Fruit fly (Drosophila melanogaster) whole organism, embryonic: ENCODE measurements around the gene eIF4H2.

ENCODE experiments used
- Adf1 ChIP-seq: fragments of 200-800 bp; sonication (Bioruptor generic); IDR thresholded peaks from 2 replicates; pipeline ENCODE4 v1.3.6; 2022; ENCODE audit warnings: missing biosample characterization, missing genetic modification characterization
- Bgb ChIP-seq: fragments of 200-800 bp; sonication (Bioruptor generic); IDR thresholded peaks from 2 replicates; pipeline ENCODE4 v1.3.6; 2022; ENCODE audit warnings: missing biosample characterization, missing genetic modification characterization; ENCODE audit not compliant: partially characterized antibody
- Bteb2 ChIP-seq: fragments of 200-800 bp; sonication (Bioruptor generic); optimal IDR thresholded peaks from 2 replicates; lab custom pipeline; 2016; ENCODE audit warnings: missing biosample characterization, missing genetic modification characterization
- CG1233 ChIP-seq: fragments of 200-800 bp; sonication (Bioruptor generic); optimal IDR thresholded peaks from 4 replicates; lab custom pipeline; 2018; ENCODE audit warnings: missing biosample characterization, mild to moderate bottlenecking, missing genetic modification characterization
- CG14014 ChIP-seq: fragments of 200-800 bp; sonication (Bioruptor generic); IDR thresholded peaks from 2 replicates; pipeline ENCODE4 v1.3.6; 2022; ENCODE audit warnings: missing biosample characterization, missing genetic modification characterization
- CG14965 ChIP-seq: fragments of 200-800 bp; sonication (Bioruptor generic); optimal IDR thresholded peaks from 2 replicates; lab custom pipeline; 2016; ENCODE audit warnings: missing biosample characterization, missing genetic modification characterization, borderline replicate concordance
- CG15479 ChIP-seq: fragments of 200-800 bp; sonication (Bioruptor generic); optimal IDR thresholded peaks from 3 replicates; lab custom pipeline; 2019; ENCODE audit warnings: missing biosample characterization, mild to moderate bottlenecking, missing genetic modification characterization, moderate library complexity
- CG17612 ChIP-seq: fragments of 200-800 bp; sonication (Bioruptor generic); IDR thresholded peaks from 2 replicates; pipeline ENCODE4 v1.3.6; 2022; ENCODE audit warnings: missing biosample characterization, missing genetic modification characterization
- CG18011 ChIP-seq: fragments of 200-800 bp; sonication (Bioruptor generic); optimal IDR thresholded peaks from 2 replicates; lab custom pipeline; 2017; ENCODE audit warnings: missing biosample characterization, missing genetic modification characterization, mild to moderate bottlenecking, moderate library complexity, missing genotype
- CG30020 ChIP-seq: fragments of 200-800 bp; optimal IDR thresholded peaks from 2 replicates; lab custom pipeline; 2019; ENCODE audit warnings: missing biosample characterization, mild to moderate bottlenecking, missing genetic modification characterization, moderate library complexity
- CG31224 ChIP-seq: fragments of 200-800 bp; sonication (Bioruptor generic); IDR thresholded peaks from 2 replicates; pipeline ENCODE4 v1.3.6; 2022; ENCODE audit warnings: missing biosample characterization, missing genetic modification characterization
- CG31365 ChIP-seq: fragments of 200-800 bp; sonication (Bioruptor generic); optimal IDR thresholded peaks from 2 replicates; lab custom pipeline; 2018; ENCODE audit warnings: missing biosample characterization, mild to moderate bottlenecking, missing genetic modification characterization
- CG3163 ChIP-seq: fragments of 200-800 bp; sonication (Bioruptor generic); optimal IDR thresholded peaks from 3 replicates; lab custom pipeline; 2016; ENCODE audit warnings: missing biosample characterization, missing genetic modification characterization
- CG3726 ChIP-seq: fragments of 200-800 bp; sonication (Bioruptor generic); IDR thresholded peaks from 3 replicates; pipeline ENCODE4, ENCODE4 v1.3.6; 2022; ENCODE audit warnings: missing biosample characterization, missing genetic modification characterization
- CG3995 ChIP-seq: fragments of 200-800 bp; sonication (Bioruptor generic); optimal IDR thresholded peaks from 3 replicates; lab custom pipeline; 2016; ENCODE audit warnings: missing biosample characterization, missing genetic modification characterization
- CG42726 ChIP-seq: fragments of 200-800 bp; sonication (Bioruptor generic); IDR thresholded peaks from 2 replicates; pipeline ENCODE4 v1.3.6; 2022; ENCODE audit warnings: missing biosample characterization, missing genetic modification characterization; ENCODE audit not compliant: partially characterized antibody
- CG6175 ChIP-seq: fragments of 200-800 bp; sonication (Bioruptor generic); IDR thresholded peaks from 3 replicates; pipeline ENCODE4 v1.3.6; 2022; ENCODE audit warnings: missing biosample characterization, missing genetic modification characterization
- CG6854 ChIP-seq: fragments of 200-800 bp; sonication (Bioruptor generic); optimal IDR thresholded peaks from 3 replicates; lab custom pipeline; 2017; ENCODE audit warnings: missing biosample characterization, mild to moderate bottlenecking, missing genetic modification characterization
- CG8478 ChIP-seq: fragments of >200 bp; optimal IDR thresholded peaks from 2 replicates; lab custom pipeline; 2018
- CG8765 ChIP-seq: fragments of 200-800 bp; sonication (Bioruptor generic); IDR thresholded peaks from 2 replicates; pipeline ENCODE4 v1.3.6; 2022; ENCODE audit warnings: missing biosample characterization, missing genetic modification characterization
- CG8944 ChIP-seq: fragments of 200-800 bp; sonication (Bioruptor generic); optimal IDR thresholded peaks from 3 replicates; lab custom pipeline; 2016; ENCODE audit warnings: missing biosample characterization, missing genetic modification characterization
- CG9727 ChIP-seq: fragments of 200-800 bp; sonication (Bioruptor generic); optimal IDR thresholded peaks from 3 replicates; lab custom pipeline; 2017; ENCODE audit warnings: missing biosample characterization, mild to moderate bottlenecking, missing genetic modification characterization
- Dll ChIP-seq: fragments of 200-800 bp; sonication (Bioruptor generic); IDR thresholded peaks from 4 replicates; pipeline ENCODE4 v1.3.6; 2022; ENCODE audit warnings: missing biosample characterization, missing genetic modification characterization; ENCODE audit not compliant: partially characterized antibody
- HLH4C ChIP-seq: fragments of 200-800 bp; sonication (Bioruptor generic); IDR thresholded peaks from 3 replicates; pipeline ENCODE4 v1.3.6; 2022; ENCODE audit warnings: missing biosample characterization, missing genetic modification characterization; ENCODE audit not compliant: partially characterized antibody
- Jarid2 ChIP-seq: fragments of 200-800 bp; sonication (Bioruptor generic); optimal IDR thresholded peaks from 3 replicates; lab custom pipeline; 2017; ENCODE audit warnings: mild to moderate bottlenecking, missing biosample characterization, missing genetic modification reagents, missing genetic modification characterization
- Med ChIP-seq: fragments of 200-800 bp; sonication (Bioruptor generic); peaks from one replicate; lab custom pipeline; 2016; ENCODE audit warnings: missing biosample characterization, missing genetic modification characterization, mild to moderate bottlenecking, inconsistent platforms, moderate library complexity
- NFAT ChIP-seq: fragments of 200-800 bp; sonication (Bioruptor generic); IDR thresholded peaks from 2 replicates; pipeline ENCODE4 v1.3.6; 2022; ENCODE audit warnings: missing biosample characterization, missing genetic modification characterization
- Nf-YB ChIP-seq: fragments of 200-800 bp; sonication (Bioruptor generic); optimal IDR thresholded peaks from 3 replicates; lab custom pipeline; 2019; ENCODE audit warnings: missing biosample characterization, mild to moderate bottlenecking, missing genetic modification characterization, moderate library complexity
- Nf-YC ChIP-seq: fragments of 200-800 bp; optimal IDR thresholded peaks from 3 replicates; lab custom pipeline; 2019; ENCODE audit warnings: missing biosample characterization, mild to moderate bottlenecking, missing genetic modification characterization, moderate library complexity
- Stat92E ChIP-seq, 3 experiments: fragments of >200 bp in 2 of 3; fragments of 200-800 bp in 1 of 3; sonication (Bioruptor generic) in 1 of 3; optimal IDR thresholded peaks; 2 replicates each; lab custom pipeline; 2017 to 2019; ENCODE audit warnings: missing biosample characterization in 3 of 3, missing genetic modification characterization in 3 of 3, mild to moderate bottlenecking in 1 of 3, moderate library complexity in 1 of 3
- cato ChIP-seq: fragments of 200-800 bp; sonication (Bioruptor generic); optimal IDR thresholded peaks from 2 replicates; lab custom pipeline; 2016; ENCODE audit warnings: missing biosample characterization, missing genetic modification characterization, borderline replicate concordance
- cg ChIP-seq: fragments of 200-800 bp; sonication (Bioruptor generic); optimal IDR thresholded peaks from 3 replicates; lab custom pipeline; 2019; ENCODE audit warnings: missing biosample characterization, mild to moderate bottlenecking, missing genetic modification characterization, moderate library complexity
- chinmo ChIP-seq: fragments of 200-800 bp; sonication (Bioruptor generic); IDR thresholded peaks from 4 replicates; pipeline ENCODE4 v1.3.6; 2022; ENCODE audit warnings: missing biosample characterization, missing genetic modification characterization; ENCODE audit not compliant: partially characterized antibody
- corto ChIP-seq: fragments of 200-800 bp; sonication (Bioruptor generic); optimal IDR thresholded peaks from 2 replicates; lab custom pipeline; 2016; ENCODE audit warnings: missing biosample characterization, mild to moderate bottlenecking, missing genetic modification characterization, moderate library complexity
- fu2 ChIP-seq: fragments of 200-800 bp; sonication (Bioruptor generic); optimal IDR thresholded peaks from 2 replicates; lab custom pipeline; 2016; ENCODE audit warnings: missing biosample characterization, missing genetic modification characterization
- gcm2 ChIP-seq: fragments of 200-800 bp; sonication (Bioruptor generic); optimal IDR thresholded peaks from 2 replicates; lab custom pipeline; 2016; ENCODE audit warnings: missing biosample characterization, missing genetic modification characterization
- hb ChIP-seq: fragments of 200-800 bp; sonication (Bioruptor generic); IDR thresholded peaks from 3 replicates; pipeline ENCODE4 v1.3.6; 2022; ENCODE audit warnings: missing biosample characterization, missing genetic modification characterization; ENCODE audit not compliant: partially characterized antibody
- lov ChIP-seq, 2 experiments: fragments of 200-800 bp in 1 of 2; fragments of >200 bp in 1 of 2; sonication (Bioruptor generic) in 1 of 2; IDR thresholded peaks in 1 of 2; optimal IDR thresholded peaks in 1 of 2; 2 replicates in 1 of 2; 3 replicates in 1 of 2; pipeline versions ENCODE4 v1.3.6 to Lab custom; 2017 to 2022; ENCODE audit warnings: missing biosample characterization in 1 of 2, missing genetic modification characterization in 1 of 2
- nom ChIP-seq: fragments of 200-800 bp; sonication (Bioruptor generic); optimal IDR thresholded peaks from 2 replicates; lab custom pipeline; 2017; ENCODE audit warnings: missing biosample characterization, missing genetic modification characterization, mild to moderate bottlenecking, moderate library complexity, missing genetic modification reagents
- p53 ChIP-seq: fragments of 200-800 bp; sonication (Bioruptor generic); optimal IDR thresholded peaks from 2 replicates; lab custom pipeline; 2016; ENCODE audit warnings: missing biosample characterization, missing genetic modification characterization
- psq ChIP-seq: fragments of 200-800 bp; sonication (Bioruptor generic); optimal IDR thresholded peaks from 2 replicates; lab custom pipeline; 2017; ENCODE audit warnings: missing biosample characterization, missing genetic modification characterization
- sens ChIP-seq: fragments of 200-800 bp; sonication (Bioruptor generic); peaks from one replicate; lab custom pipeline; 2016; ENCODE audit warnings: missing biosample characterization, missing genetic modification characterization
- sisA ChIP-seq: fragments of 200-800 bp; sonication (Bioruptor generic); IDR thresholded peaks from 2 replicates; pipeline ENCODE4 v1.3.6; 2022; ENCODE audit warnings: missing biosample characterization, missing genetic modification characterization
- sr ChIP-seq: fragments of 200-800 bp; sonication (Bioruptor generic); IDR thresholded peaks from 3 replicates; pipeline ENCODE4 v1.3.6; 2022; ENCODE audit warnings: missing biosample characterization, missing genetic modification characterization
- twi ChIP-seq: fragments of 200-800 bp; optimal IDR thresholded peaks from 2 replicates; lab custom pipeline; 2019; ENCODE audit warnings: missing biosample characterization, mild to moderate bottlenecking, missing genetic modification characterization, moderate library complexity
- zen ChIP-seq: fragments of 200-800 bp; sonication (Bioruptor generic); optimal IDR thresholded peaks from 3 replicates; lab custom pipeline; 2018; ENCODE audit warnings: missing biosample characterization, mild to moderate bottlenecking, missing genetic modification characterization, moderate library complexity

The eIF4H2 gene

dm6 chr3R:30764121-30764520, 38.2 kb downstream of the eIF4H2 start (continued):
- peak; percentile 82 for TF ChIP-seq twi (tag; lab: Kevin White, UChicago)
- TF ChIP-seq zen (tag; lab: Kevin White, UChicago), result peak; percentile 89
- peak; percentile 97 for TF ChIP-seq cg (GFP tag; lab: Kevin White, UChicago)

DNA sequence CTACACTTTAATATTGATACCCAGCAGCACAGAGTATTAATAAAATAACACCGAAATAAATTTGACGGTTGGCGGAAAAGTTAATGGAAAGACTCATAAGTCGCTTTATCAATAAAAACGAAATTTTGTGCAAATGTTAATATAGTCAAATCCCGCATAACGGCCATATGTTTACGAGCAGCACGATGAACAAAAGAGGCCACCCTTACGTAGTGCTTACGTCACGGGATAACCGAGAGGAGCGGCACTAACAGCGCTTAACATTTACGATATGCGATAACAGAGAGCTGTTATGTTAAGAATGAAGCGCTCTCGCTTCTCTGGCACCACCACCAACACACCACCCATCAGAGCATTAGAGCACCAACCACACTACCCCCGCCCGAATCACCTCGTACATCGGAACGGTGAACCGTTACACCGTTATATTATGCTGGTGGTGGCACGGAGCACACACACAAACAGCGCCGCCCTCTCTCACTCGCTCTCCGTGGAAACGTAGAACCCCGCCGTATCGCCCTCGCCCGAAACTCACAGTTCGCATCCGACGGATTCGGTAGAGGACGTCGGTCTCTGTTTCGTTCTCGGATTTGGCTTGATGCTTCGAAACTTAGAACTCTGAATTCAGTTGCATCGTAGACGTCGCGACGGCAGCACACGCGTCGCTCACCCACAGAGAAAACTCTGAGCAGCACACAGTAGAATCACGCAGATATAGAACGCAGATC, 39.6 kb downstream of the eIF4H2 start, which contains the start of gene zfh1:
Gene zfh1, plus strand, starts transcription at position 621 of the 728 bp plus-strand sequence.
- TF ChIP-seq CG14014 (no peak), HLH4C (peak; percentile 22; the same call in 1 of the 3 replicates), CG17612 (GFP tag; lab: Robert Waterston, UW) (no peak), CG8478 (lab: Kevin White, UChicago) (peak; percentile 8), CG18011 (no peak), CG30020 (tag; lab: Kevin White, UChicago) (no peak), sens (no peak), NFAT (GFP tag; lab: Robert Waterston, UW) (no peak; the same call in 1 of the 2 replicates), CG8765 (no peak), CG6854 (no peak), p53 (GFP tag; lab: Kevin White, UChicago) (no peak), CG42726 (GFP tag; lab: Robert Waterston, UW) (no peak), CG31224 (GFP tag; lab: Robert Waterston, UW) (no peak), psq (no peak), lov (optimal IDR thresholded peaks at IDR 0.05; lab: Kevin White, UChicago) (no peak), lov (GFP tag; IDR thresholded peaks at IDR 0.05; lab: Robert Waterston, UW) (no peak), CG6175 (GFP tag; lab: Robert Waterston, UW) (no peak), Med (GFP tag; lab: Kevin White, UChicago) (peak; percentile 83), nom (GFP tag; lab: Kevin White, UChicago) (no peak), CG3726 (GFP tag; lab: Robert Waterston, UW) (no peak), fu2 (no peak), CG9727 (GFP tag; lab: Kevin White, UChicago) (no peak), CG8944 (GFP tag; lab: Kevin White, UChicago) (no peak), Dll (0 out of 4 replicates have a peak, but pooled peaks have one; percentile 20), gcm2 (no peak), CG1233 (no peak), hb (no peak), chinmo (GFP tag; lab: Robert Waterston, UW) (peak; percentile 65; the same call in 1 of the 4 replicates), Nf-YB (GFP tag; lab: Kevin White, UChicago) (peak; percentile 87), cato (GFP tag; lab: Kevin White, UChicago) (no peak), Bgb (GFP tag; lab: Robert Waterston, UW) (peak; percentile 48; the same call in 1 of the 2 replicates), CG15479 (GFP tag; lab: Kevin White, UChicago) (peak; percentile 28), sisA (GFP tag; lab: Robert Waterston, UW) (no peak), Adf1 (peak; percentile 28; the same call in 1 of the 2 replicates), Jarid2 (peak; percentile 94), CG3995 (peak; percentile 35), sr (no peak), CG3163 (GFP tag; lab: Kevin White, UChicago) (peak; percentile 4), corto (GFP tag; lab: Kevin White, UChicago) (no peak), Stat92E (GFP tag; optimal IDR thresholded peaks at IDR 0.05; lab: Kevin White, UChicago) (peak in 1 of 3 experiments; percentile 38), Nf-YC (tag; lab: Kevin White, UChicago) (peak; percentile 93), CG14965 (GFP tag; lab: Kevin White, UChicago) (no peak), Bteb2 (GFP tag; lab: Kevin White, UChicago) (no peak), CG31365 (tag; lab: Kevin White, UChicago) (no peak)
